Fruit fly (Drosophila melanogaster) whole organism, embryonic: ENCODE data around the gene CkIIbeta.

Experiments used
- CG11085 ChIP-seq: fragments of 200-800 bp; sonication (Bioruptor generic); IDR thresholded peaks from 2 replicates; pipeline ENCODE4 v1.3.6; 2022; ENCODE audit warnings: missing biosample characterization, missing genetic modification characterization
- CG34376 ChIP-seq: fragments of 200-800 bp; sonication (Bioruptor generic); optimal IDR thresholded peaks from 2 replicates; lab custom pipeline; 2018; ENCODE audit warnings: missing biosample characterization, mild to moderate bottlenecking, missing genetic modification characterization
- CG6791 ChIP-seq: fragments of 200-800 bp; sonication (Bioruptor generic); IDR thresholded peaks from 3 replicates; pipeline ENCODE4 v1.3.6; 2022; ENCODE audit warnings: missing biosample characterization, missing genetic modification characterization; ENCODE audit not compliant: partially characterized antibody
- CG6813 ChIP-seq: fragments of 200-800 bp; sonication (Bioruptor generic); optimal IDR thresholded peaks from 2 replicates; lab custom pipeline; 2017; ENCODE audit warnings: missing biosample characterization, missing genetic modification characterization, mild to moderate bottlenecking, moderate library complexity, missing genetic modification reagents
- Fer2 ChIP-seq: fragments of 200-800 bp; sonication (Bioruptor generic); optimal IDR thresholded peaks from 2 replicates; lab custom pipeline; 2018; ENCODE audit warnings: missing biosample characterization, mild to moderate bottlenecking, missing genetic modification characterization, moderate library complexity
- Sin3A ChIP-seq: fragments of >200 bp; optimal IDR thresholded peaks from 2 replicates; lab custom pipeline; 2018
- chif ChIP-seq, 2 experiments: fragments of 200-800 bp; sonication (Bioruptor generic); optimal IDR thresholded peaks; 3 replicates each; lab custom pipeline; 2016; ENCODE audit warnings: missing biosample characterization in 2 of 2, missing genetic modification characterization in 2 of 2
- h ChIP-seq: fragments of >200 bp; optimal IDR thresholded peaks from 2 replicates; lab custom pipeline; 2017
- hbn ChIP-seq: fragments of 200-800 bp; sonication (Bioruptor generic); IDR thresholded peaks from 2 replicates; pipeline ENCODE4 v1.3.6; 2022; ENCODE audit warnings: missing biosample characterization, missing genetic modification characterization; ENCODE audit not compliant: partially characterized antibody
- vnd ChIP-seq: fragments of 200-800 bp; sonication (Bioruptor generic); IDR thresholded peaks from 3 replicates; pipeline ENCODE4 v1.3.6; 2022; ENCODE audit warnings: missing biosample characterization, missing genetic modification characterization; ENCODE audit not compliant: partially characterized antibody

DNA sequence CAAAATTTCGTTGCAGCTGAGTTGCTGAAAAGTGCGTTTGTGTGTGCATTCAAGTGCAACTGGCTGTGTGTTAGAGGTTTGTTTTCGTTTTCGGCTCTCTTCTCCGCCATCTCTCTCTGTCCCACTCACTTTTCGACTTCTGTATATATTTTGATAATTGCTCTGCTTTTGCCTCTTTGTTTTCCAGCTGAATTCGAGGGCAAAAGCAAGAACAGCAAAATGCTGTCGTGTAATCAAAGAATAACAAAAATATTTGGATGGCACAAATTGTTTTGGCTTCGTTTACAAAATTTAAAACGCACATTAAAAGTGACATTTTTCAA lies 26.4 kb downstream of the CkIIbeta start:
- no peak for TF ChIP-seq CG6791 (GFP tag; lab: Robert Waterston, UW)
- no peak for TF ChIP-seq CG11085 (GFP tag; lab: Robert Waterston, UW)
- no peak for TF ChIP-seq Sin3A
- no peak for TF ChIP-seq CG34376 (GFP tag; lab: Kevin White, UChicago)
- no peak for TF ChIP-seq h (lab: Kevin White, UChicago)
- no peak for TF ChIP-seq CG6813 (GFP tag; lab: Kevin White, UChicago)
- no peak for TF ChIP-seq chif (GFP tag; optimal IDR thresholded peaks at IDR 0.05; lab: Kevin White, UChicago)
- TF ChIP-seq vnd (GFP tag; lab: Robert Waterston, UW) = no peak
- no peak for TF ChIP-seq Fer2 (tag; lab: Kevin White, UChicago)
- TF ChIP-seq hbn (GFP tag; lab: Robert Waterston, UW) = no peak
